Fruit fly (Drosophila melanogaster) whole organism, wandering third instar larva: ENCODE data around the gene CG17118.

ENCODE experiments used
- Abd-B ChIP-seq: fragments of >200 bp; optimal IDR thresholded peaks from 2 replicates; lab custom pipeline; 2017; ENCODE audit warnings: missing biosample characterization, missing genetic modification characterization
- CG32264 ChIP-seq: fragments of 200-800 bp; sonication (Bioruptor generic); optimal IDR thresholded peaks from 2 replicates; lab custom pipeline; 2016; ENCODE audit warnings: missing biosample characterization, missing genetic modification characterization
- CG9705 ChIP-seq: fragments of 200-800 bp; sonication (Bioruptor generic); optimal IDR thresholded peaks from 2 replicates; lab custom pipeline; 2018; ENCODE audit warnings: missing biosample characterization, mild to moderate bottlenecking, missing genetic modification characterization
- CrebA ChIP-seq: fragments of 200-800 bp; sonication (Bioruptor generic); optimal IDR thresholded peaks from 2 replicates; lab custom pipeline; 2016; ENCODE audit warnings: missing biosample characterization, mild to moderate bottlenecking, missing genetic modification characterization, borderline replicate concordance
- Dfd ChIP-seq: fragments of >200 bp; optimal IDR thresholded peaks from 2 replicates; lab custom pipeline; 2017; ENCODE audit warnings: missing biosample characterization, missing genetic modification characterization
- Dif ChIP-seq: fragments of 200-275, 200-300 bp; sonication (Bioruptor generic); optimal IDR thresholded peaks from 2 replicates; lab custom pipeline; 2018; ENCODE audit warnings: missing biosample characterization, missing genetic modification characterization; ENCODE audit not compliant: partially characterized antibody
- HLH106 ChIP-seq: fragments of 200-800 bp; optimal IDR thresholded peaks from 3 replicates; lab custom pipeline; 2019; ENCODE audit warnings: missing biosample characterization, mild to moderate bottlenecking, missing genetic modification characterization, moderate library complexity
- Hr78 ChIP-seq: fragments of >200 bp; optimal IDR thresholded peaks from 2 replicates; lab custom pipeline; 2017; ENCODE audit warnings: missing biosample characterization, missing genetic modification characterization
- Hr83 ChIP-seq: fragments of 200-300 bp; sonication (Bioruptor generic); optimal IDR thresholded peaks from 2 replicates; lab custom pipeline; 2016; ENCODE audit warnings: missing biosample characterization, mild to moderate bottlenecking, missing genetic modification characterization, moderate library complexity; ENCODE audit not compliant: poor library complexity, severe bottlenecking
- Mio ChIP-seq: sonication (Bioruptor generic); optimal IDR thresholded peaks from 2 replicates; lab custom pipeline; 2016; ENCODE audit warnings: missing biosample characterization, missing genetic modification characterization
- Myc ChIP-seq: fragments of >200 bp; optimal IDR thresholded peaks from 2 replicates; lab custom pipeline; 2017
- N ChIP-seq: fragments of >200 bp; optimal IDR thresholded peaks from 2 replicates; lab custom pipeline; 2018; ENCODE audit warnings: missing biosample characterization, missing external identifiers, missing genetic modification characterization
- OdsH ChIP-seq: fragments of 200-800 bp; sonication (Bioruptor generic); optimal IDR thresholded peaks from 2 replicates; lab custom pipeline; 2016; ENCODE audit warnings: missing biosample characterization, mild to moderate bottlenecking, missing genetic modification characterization
- Rel ChIP-seq, 2 experiments: fragments of 200-800 bp; sonication (Bioruptor generic) in 1 of 2; optimal IDR thresholded peaks; 2 replicates in 1 of 2; 3 replicates in 1 of 2; lab custom pipeline; 2016 to 2019; ENCODE audit warnings: mild to moderate bottlenecking in 2 of 2, missing biosample characterization in 2 of 2, missing genetic modification characterization in 2 of 2, moderate library complexity in 1 of 2
- Sp1 ChIP-seq: fragments of 200-800 bp; sonication (Bioruptor generic); optimal IDR thresholded peaks from 3 replicates; lab custom pipeline; 2019; ENCODE audit warnings: missing biosample characterization, mild to moderate bottlenecking, missing genetic modification characterization, moderate library complexity
- Vsx2 ChIP-seq: fragments of 200-300, 225-300 bp; sonication (Bioruptor generic); optimal IDR thresholded peaks from 2 replicates; lab custom pipeline; 2018; ENCODE audit warnings: missing biosample characterization, missing genetic modification characterization; ENCODE audit not compliant: partially characterized antibody
- br ChIP-seq: fragments of 200-800 bp; sonication (Bioruptor generic); optimal IDR thresholded peaks from 2 replicates; lab custom pipeline; 2016; ENCODE audit warnings: missing biosample characterization, missing genetic modification characterization
- brk ChIP-seq: fragments of 200-800 bp; sonication (Bioruptor generic); optimal IDR thresholded peaks from 2 replicates; lab custom pipeline; 2016; ENCODE audit warnings: missing biosample characterization, mild to moderate bottlenecking, missing genetic modification characterization
- dl ChIP-seq, 2 experiments: fragments of 175-275, 200-275 bp in 1 of 2; fragments of 200-275 bp in 1 of 2; sonication (Bioruptor generic); optimal IDR thresholded peaks; lab custom pipeline; 2018; ENCODE audit warnings: mild to moderate bottlenecking in 2 of 2, missing biosample characterization in 2 of 2, missing genetic modification characterization in 2 of 2, moderate library complexity in 2 of 2; ENCODE audit not compliant: partially characterized antibody in 2 of 2, insufficient read depth in 1 of 2
- dmrt93B ChIP-seq: fragments of 200-800 bp; sonication (Bioruptor generic); optimal IDR thresholded peaks from 2 replicates; lab custom pipeline; 2018; ENCODE audit warnings: missing biosample characterization, mild to moderate bottlenecking, missing genetic modification characterization
- dsf ChIP-seq: sonication (Bioruptor generic); optimal IDR thresholded peaks from 2 replicates; lab custom pipeline; 2016; ENCODE audit warnings: missing biosample characterization, missing genetic modification characterization, borderline replicate concordance
- ey ChIP-seq: fragments of 200-800 bp; sonication (Bioruptor generic); optimal IDR thresholded peaks from 2 replicates; lab custom pipeline; 2016; ENCODE audit warnings: missing biosample characterization, missing genetic modification characterization
- foxo ChIP-seq, 2 experiments: fragments of 200-800 bp; sonication (Bioruptor generic); optimal IDR thresholded peaks; 2 replicates in 1 of 2; 3 replicates in 1 of 2; lab custom pipeline; 2016 to 2017; ENCODE audit warnings: missing biosample characterization in 2 of 2, missing genetic modification characterization in 2 of 2
- fru ChIP-seq: fragments of 200-800 bp; sonication (Bioruptor generic); optimal IDR thresholded peaks from 3 replicates; lab custom pipeline; 2016; ENCODE audit warnings: missing biosample characterization, mild to moderate bottlenecking, missing genetic modification characterization
- h ChIP-seq: fragments of 200-800 bp; sonication (Bioruptor generic); optimal IDR thresholded peaks from 3 replicates; lab custom pipeline; 2016; ENCODE audit warnings: missing biosample characterization, mild to moderate bottlenecking, missing genetic modification characterization
- jim ChIP-seq: fragments of 175-275, 200-325 bp; sonication (Bioruptor generic); optimal IDR thresholded peaks from 2 replicates; lab custom pipeline; 2016; ENCODE audit warnings: missing biosample characterization, mild to moderate bottlenecking, missing genetic modification characterization
- lola ChIP-seq: fragments of >200 bp; optimal IDR thresholded peaks from 2 replicates; lab custom pipeline; 2017; ENCODE audit warnings: missing biosample characterization, missing genetic modification characterization
- pan ChIP-seq: fragments of >200 bp; optimal IDR thresholded peaks from 2 replicates; lab custom pipeline; 2017
- rgr ChIP-seq: fragments of 200-800 bp; sonication (Bioruptor generic); optimal IDR thresholded peaks from 3 replicates; lab custom pipeline; 2016; ENCODE audit warnings: missing biosample characterization, mild to moderate bottlenecking, missing genetic modification characterization
- sage ChIP-seq: fragments of 200-800 bp; sonication (Bioruptor generic); optimal IDR thresholded peaks from 2 replicates; lab custom pipeline; 2016; ENCODE audit warnings: missing biosample characterization, mild to moderate bottlenecking, missing genetic modification characterization
- sv ChIP-seq: fragments of 200-800 bp; sonication (Bioruptor generic); optimal IDR thresholded peaks from 3 replicates; lab custom pipeline; 2016; ENCODE audit warnings: missing biosample characterization, missing genetic modification characterization
- tai ChIP-seq: sonication (Bioruptor generic); optimal IDR thresholded peaks from 2 replicates; lab custom pipeline; 2016; ENCODE audit warnings: missing biosample characterization, missing genetic modification characterization
- usp ChIP-seq: fragments of >200 bp; optimal IDR thresholded peaks from 2 replicates; lab custom pipeline; 2017; ENCODE audit warnings: missing biosample characterization, missing genetic modification characterization
- woc ChIP-seq: sonication (Bioruptor generic); optimal IDR thresholded peaks from 2 replicates; lab custom pipeline; 2016; ENCODE audit warnings: missing biosample characterization, mild to moderate bottlenecking, missing genetic modification characterization

Gene CG17118

DNA sequence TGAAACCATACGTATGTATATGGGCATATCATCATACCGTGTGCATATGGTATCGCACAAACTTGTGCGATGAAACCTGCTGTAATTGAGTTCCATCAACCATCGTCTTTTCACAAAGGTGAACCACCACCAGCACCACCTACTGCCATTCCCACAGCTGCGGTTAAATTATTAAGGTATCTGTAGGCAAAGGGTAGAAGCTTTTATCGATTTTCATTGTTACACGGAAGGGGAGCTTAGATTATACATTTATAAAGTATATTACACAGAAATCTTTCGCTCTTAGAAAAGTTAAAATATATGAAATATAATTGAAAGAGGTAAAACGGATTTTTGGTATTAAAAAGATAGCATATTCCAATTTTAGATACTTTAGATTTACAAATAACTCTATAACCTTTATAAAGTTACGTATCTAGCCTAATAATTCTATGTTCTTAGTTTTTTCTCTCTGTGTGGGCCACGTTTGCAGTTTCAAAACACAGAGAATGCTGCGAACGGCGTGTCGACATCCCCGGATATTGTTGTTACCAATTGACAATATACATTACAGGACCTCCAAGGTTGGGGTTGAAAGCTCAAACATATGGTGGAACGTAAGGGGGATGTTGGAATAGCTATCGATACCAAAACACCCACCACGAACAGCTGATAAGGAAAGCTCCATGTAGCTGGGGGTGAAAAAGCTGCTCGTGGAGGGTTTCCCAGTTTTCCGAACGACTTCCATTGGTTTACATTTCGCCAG is 30.5 kb downstream of the CG17118 start, which contains the start of gene CG6495:
Gene CG6495, plus strand, starts transcription at position 695 of the 745 bp plus-strand sequence.
- TF ChIP-seq tai (GFP tag; lab: Kevin White, UChicago), result no peak
- TF ChIP-seq jim, result no peak
- peak; percentile 11 for TF ChIP-seq HLH106
- TF ChIP-seq N (GFP tag; lab: Kevin White, UChicago), result no peak
- peak; percentile 43 for TF ChIP-seq Sp1 (GFP tag; lab: Kevin White, UChicago)
- no peak for TF ChIP-seq lola (GFP tag; lab: Kevin White, UChicago)
- TF ChIP-seq CrebA (GFP tag; lab: Kevin White, UChicago), result no peak
- no peak for TF ChIP-seq Myc (lab: Kevin White, UChicago)
- TF ChIP-seq dl (GFP tag; optimal IDR thresholded peaks at IDR 0.05; lab: Kevin White, UChicago; ENCODE audit: insufficient read depth in 1 of 2, partially characterized antibody in 2 of 2), result no peak
- TF ChIP-seq usp (GFP tag; lab: Kevin White, UChicago), result no peak
- TF ChIP-seq foxo (GFP tag; optimal IDR thresholded peaks at IDR 0.05; lab: Kevin White, UChicago), result peak in 1 of 2 experiments; percentile 22
- TF ChIP-seq CG9705 (GFP tag; lab: Kevin White, UChicago), result no peak
- peak; percentile 22 for TF ChIP-seq h
- no peak for TF ChIP-seq Rel (GFP tag; optimal IDR thresholded peaks at IDR 0.05; lab: Kevin White, UChicago)
- no peak for TF ChIP-seq Rel (tag; optimal IDR thresholded peaks at IDR 0.05; lab: Kevin White, UChicago)
- no peak for TF ChIP-seq rgr (GFP tag; lab: Kevin White, UChicago)
- peak; percentile 27 for TF ChIP-seq fru (GFP tag; lab: Kevin White, UChicago)
- no peak for TF ChIP-seq woc (GFP tag; lab: Kevin White, UChicago)
- no peak for TF ChIP-seq dmrt93B (GFP tag; lab: Kevin White, UChicago)
- peak; percentile 17 for TF ChIP-seq OdsH (GFP tag; lab: Kevin White, UChicago)

- peak; percentile 12 for TF ChIP-seq sv (GFP tag; lab: Kevin White, UChicago)
- no peak for TF ChIP-seq Abd-B (GFP tag; lab: Kevin White, UChicago)
- no peak for TF ChIP-seq woc (GFP tag; lab: Kevin White, UChicago)
- no peak for TF ChIP-seq br
- no peak for TF ChIP-seq fru (GFP tag; lab: Kevin White, UChicago)
- TF ChIP-seq Hr78 (GFP tag; lab: Kevin White, UChicago), result no peak
- no peak for TF ChIP-seq sage (GFP tag; lab: Kevin White, UChicago)
- no peak for TF ChIP-seq CG32264
- no peak for TF ChIP-seq ey (GFP tag; lab: Kevin White, UChicago)
- no peak for TF ChIP-seq Vsx2 (GFP tag; lab: Kevin White, UChicago)
- TF ChIP-seq Hr83 (GFP tag; lab: Kevin White, UChicago), result peak; percentile 62
- peak; percentile 14 for TF ChIP-seq rgr (GFP tag; lab: Kevin White, UChicago)
- no peak for TF ChIP-seq CG9705 (GFP tag; lab: Kevin White, UChicago)
- TF ChIP-seq brk, result no peak
- TF ChIP-seq N (GFP tag; lab: Kevin White, UChicago), result no peak
- TF ChIP-seq Dfd, result no peak
- TF ChIP-seq Mio (GFP tag; lab: Kevin White, UChicago), result no peak
- no peak for TF ChIP-seq foxo (GFP tag; optimal IDR thresholded peaks at IDR 0.05; lab: Kevin White, UChicago)
- no peak for TF ChIP-seq Rel (GFP tag; optimal IDR thresholded peaks at IDR 0.05; lab: Kevin White, UChicago)
- peak; percentile 22 for TF ChIP-seq Rel (tag; optimal IDR thresholded peaks at IDR 0.05; lab: Kevin White, UChicago)
Measured at dm6 chr2L:10767597-10768188, 37.6 kb downstream of the CG17118 start, which contains the start of gene Ubc2. Ubc2 (minus strand) TSS chr2L:10768006.

DNA sequence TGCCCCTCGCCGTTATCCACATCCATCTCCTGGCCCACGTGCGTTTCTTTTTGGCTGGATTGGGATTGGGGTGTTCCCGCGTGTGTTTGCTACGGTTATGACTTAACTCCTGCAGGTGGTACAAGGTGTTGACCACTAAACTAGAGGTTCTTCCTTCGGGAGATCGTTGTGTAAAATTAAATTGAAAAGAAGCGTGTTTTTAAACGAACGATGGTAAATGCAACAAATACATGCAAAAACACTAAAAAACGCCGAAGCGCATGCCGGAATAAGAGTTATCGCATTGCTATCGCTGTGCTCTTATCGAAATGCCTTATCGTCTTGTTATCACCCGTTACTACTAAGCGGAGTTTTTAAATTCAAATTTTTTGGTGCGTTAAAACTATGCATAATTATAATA is 39.7 kb downstream of the CG17118 start, which contains the start of gene CG6724:
Gene CG6724, minus strand, starts transcription at position 245 of the 400 bp plus-strand sequence.
- TF ChIP-seq tai (GFP tag; lab: Kevin White, UChicago) (no peak), Hr83 (GFP tag; lab: Kevin White, UChicago) (no peak), br (no peak), pan (no peak), dsf (no peak), lola (GFP tag; lab: Kevin White, UChicago) (no peak), CG9705 (GFP tag; lab: Kevin White, UChicago) (no peak), N (GFP tag; lab: Kevin White, UChicago) (no peak), jim (no peak), Dif (GFP tag; lab: Kevin White, UChicago) (no peak), sage (GFP tag; lab: Kevin White, UChicago) (no peak)
